Worm (Caenorhabditis elegans): ENCODE results near the gene C52E2.4.

The C52E2.4 gene

DNA sequence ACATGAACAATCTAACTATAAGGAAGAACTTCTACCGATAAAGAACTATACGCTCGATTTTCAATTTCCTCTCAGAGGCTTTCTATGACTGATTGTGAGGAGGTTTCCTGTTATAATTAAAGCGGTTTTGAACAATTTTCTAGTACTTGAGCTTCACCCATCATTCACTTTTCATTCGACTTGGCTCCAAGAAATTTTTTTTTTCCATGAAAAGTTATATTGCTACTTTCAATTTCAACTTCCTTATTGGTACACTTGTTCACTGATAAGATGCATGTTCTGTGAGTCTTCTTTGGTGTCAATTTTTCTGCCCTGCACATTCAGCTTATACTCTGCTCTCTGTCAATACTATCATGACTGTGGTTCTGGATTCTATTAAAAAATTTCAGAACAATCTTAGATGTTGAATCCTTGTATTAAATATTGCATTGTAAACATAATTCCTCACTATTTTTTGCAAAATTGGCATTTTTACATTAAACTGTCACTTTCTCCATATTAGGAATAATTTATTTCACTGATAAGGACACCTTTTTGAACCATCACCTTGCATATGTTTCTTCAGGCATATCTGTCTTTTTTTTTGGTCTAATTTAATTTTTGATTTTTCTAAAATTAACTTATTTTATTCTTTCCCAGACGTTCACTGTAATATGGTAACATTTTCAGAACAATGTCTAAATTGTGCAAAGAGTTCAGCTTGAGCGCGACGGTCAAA lies 28.1 kb downstream of the C52E2.4 start, which contains the start of gene math-10:
Gene math-10 (plus strand): TSS at position 668 of the 718 bp plus-strand sequence.
- no peak for TF ChIP-seq ceh-43 (GFP tag; optimal IDR thresholded peaks at IDR 0.05)
- TF ChIP-seq ham-2 (GFP tag; optimal IDR thresholded peaks at IDR 0.05), result no peak
- TF ChIP-seq sptf-1 (tag; optimal IDR thresholded peaks at IDR 0.05), result no peak
- no peak for TF ChIP-seq ztf-11 (tag; optimal IDR thresholded peaks at IDR 0.05)
- no peak for TF ChIP-seq sem-2 (GFP tag; optimal IDR thresholded peaks at IDR 0.05)
- TF ChIP-seq flh-1 (GFP tag; optimal IDR thresholded peaks at IDR 0.05), result no peak

DNA sequence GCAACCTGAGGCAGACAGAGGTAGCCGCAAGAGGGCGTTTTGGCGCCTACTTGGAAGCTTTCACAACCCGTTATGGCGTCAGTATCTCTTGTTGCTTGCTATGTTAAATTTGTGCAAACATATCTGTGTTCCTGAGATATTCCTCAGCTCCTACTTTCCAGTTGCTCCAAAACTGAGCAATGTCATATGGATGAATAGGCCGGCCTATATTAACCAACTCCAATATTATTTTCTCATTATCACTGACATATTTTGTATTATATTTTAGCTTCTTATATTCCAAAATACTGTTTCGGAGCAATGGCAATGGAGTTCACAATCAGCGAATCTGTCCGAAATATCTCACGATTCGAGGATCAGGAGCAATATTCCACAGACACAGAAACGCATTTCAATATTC lies 32.7 kb downstream of the C52E2.4 start, which contains the start of gene math-13:
Gene math-13 (plus strand): TSS at position 301 of the 400 bp plus-strand sequence.
- no peak for TF ChIP-seq pha-4 (tag; optimal IDR thresholded peaks at IDR 0.05)
- TF ChIP-seq hlh-1 (tag; optimal IDR thresholded peaks at IDR 0.05), result no peak

DNA sequence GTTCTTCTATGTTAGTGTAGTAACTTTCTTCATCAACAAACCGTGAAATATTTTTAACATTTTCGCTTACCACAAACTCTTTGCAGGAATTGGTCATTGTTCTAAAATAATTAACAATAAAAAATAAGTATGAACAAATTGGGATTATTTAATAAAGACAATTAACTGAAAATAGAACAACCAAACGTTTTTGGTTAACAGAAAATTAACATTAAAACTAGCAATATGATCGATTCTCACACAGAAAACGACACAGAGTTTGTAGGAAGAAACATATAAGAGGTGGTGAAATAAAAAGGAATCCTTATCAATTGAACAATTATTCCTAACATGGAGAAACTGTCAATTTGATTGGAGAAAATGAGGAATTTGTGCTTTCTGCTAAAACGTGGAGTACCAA lies 35.7 kb downstream of the C52E2.4 start, which contains the start of gene math-16:
Gene math-16 (minus strand): TSS at position 101 of the 400 bp plus-strand sequence.
- no peak for TF ChIP-seq M03D4.4 (tag; optimal IDR thresholded peaks at IDR 0.05)

DNA sequence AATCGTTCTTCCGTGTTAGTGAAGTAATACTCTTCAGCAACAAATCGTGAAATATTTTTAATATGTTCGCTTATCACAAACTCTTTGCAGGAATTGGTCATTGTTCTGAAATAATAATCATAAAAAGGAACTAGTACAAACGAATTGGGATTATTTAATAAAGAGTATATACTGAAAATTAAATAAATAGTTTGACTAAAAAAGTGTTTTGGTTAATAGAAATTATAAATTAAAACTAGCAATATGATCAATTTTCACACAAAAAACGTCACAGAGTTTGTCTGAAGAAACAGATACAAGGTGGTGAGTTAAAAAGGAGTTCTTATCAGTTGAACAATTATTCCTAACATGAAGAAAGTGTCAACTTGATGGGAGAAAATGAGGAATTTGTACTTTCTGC lies 39.8 kb downstream of the C52E2.4 start, which contains the start of gene math-5:
Gene math-5 (minus strand): TSS at position 101 of the 400 bp plus-strand sequence.
- no peak for TF ChIP-seq lsy-2 (tag; optimal IDR thresholded peaks at IDR 0.05)
- TF ChIP-seq elt-1 (tag; optimal IDR thresholded peaks at IDR 0.05; ENCODE audit: borderline replicate concordance, insufficient read depth), result no peak
- no peak for TF ChIP-seq hlh-1 (tag; optimal IDR thresholded peaks at IDR 0.05)
- TF ChIP-seq mls-2 (tag; optimal IDR thresholded peaks at IDR 0.05), result no peak
- TF ChIP-seq tbx-8 (GFP tag; optimal IDR thresholded peaks at IDR 0.05), result no peak
- TF ChIP-seq sem-2 (GFP tag; optimal IDR thresholded peaks at IDR 0.05), result no peak
- no peak for TF ChIP-seq mep-1 (tag; optimal IDR thresholded peaks at IDR 0.05)
- no peak for TF ChIP-seq unc-39 (tag; optimal IDR thresholded peaks at IDR 0.05)
- no peak for TF ChIP-seq sptf-1 (tag; optimal IDR thresholded peaks at IDR 0.05)
- TF ChIP-seq ceh-43 (GFP tag; optimal IDR thresholded peaks at IDR 0.05), result no peak
- no peak for TF ChIP-seq cnd-1 (tag; optimal IDR thresholded peaks at IDR 0.05)
- no peak for TF ChIP-seq nhr-28 (tag; optimal IDR thresholded peaks at IDR 0.05)
- no peak for TF ChIP-seq nhr-12 (tag; optimal IDR thresholded peaks at IDR 0.05)
- TF ChIP-seq ceh-39 (tag; optimal IDR thresholded peaks at IDR 0.05), result no peak
- no peak for TF ChIP-seq zip-8 (tag; optimal IDR thresholded peaks at IDR 0.05)
- no peak for TF ChIP-seq M03D4.4 (tag; optimal IDR thresholded peaks at IDR 0.05)
- no peak for TF ChIP-seq lin-13 (tag; optimal IDR thresholded peaks at IDR 0.05)

DNA sequence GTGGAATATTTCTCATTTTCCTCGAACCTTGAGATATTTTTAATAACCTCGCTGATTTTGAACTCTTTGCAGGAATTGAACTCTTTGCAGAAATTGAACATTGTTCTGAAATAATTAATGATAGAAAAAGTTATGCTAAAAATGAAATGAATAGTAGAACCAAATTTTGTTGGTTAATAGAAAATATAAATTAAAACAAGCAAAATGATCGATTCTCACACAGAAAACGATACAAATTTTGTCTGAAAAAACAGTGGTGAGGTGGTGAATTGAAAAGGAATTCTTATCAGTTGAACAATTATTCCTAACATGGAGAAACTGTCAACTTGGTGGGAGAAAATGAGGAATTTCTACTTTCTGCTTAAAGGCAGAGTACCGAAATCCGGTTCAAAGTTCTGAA lies 41.7 kb downstream of the C52E2.4 start, which contains the start of gene math-6:
Gene math-6 (minus strand): TSS at position 101 of the 400 bp plus-strand sequence.
- TF ChIP-seq unc-120 (tag; optimal IDR thresholded peaks at IDR 0.05; ENCODE audit: poor library complexity, severe bottlenecking), result no peak
- no peak for TF ChIP-seq ztf-11 (tag; optimal IDR thresholded peaks at IDR 0.05)
- TF ChIP-seq ceh-39 (tag; optimal IDR thresholded peaks at IDR 0.05), result no peak
- TF ChIP-seq hlh-1 (tag; optimal IDR thresholded peaks at IDR 0.05), result no peak
- TF ChIP-seq flh-1 (GFP tag; optimal IDR thresholded peaks at IDR 0.05), result no peak
- TF ChIP-seq ham-2 (GFP tag; optimal IDR thresholded peaks at IDR 0.05), result no peak
- no peak for TF ChIP-seq zip-8 (tag; optimal IDR thresholded peaks at IDR 0.05)
- TF ChIP-seq lin-32 (GFP tag; optimal IDR thresholded peaks at IDR 0.05), result no peak

DNA sequence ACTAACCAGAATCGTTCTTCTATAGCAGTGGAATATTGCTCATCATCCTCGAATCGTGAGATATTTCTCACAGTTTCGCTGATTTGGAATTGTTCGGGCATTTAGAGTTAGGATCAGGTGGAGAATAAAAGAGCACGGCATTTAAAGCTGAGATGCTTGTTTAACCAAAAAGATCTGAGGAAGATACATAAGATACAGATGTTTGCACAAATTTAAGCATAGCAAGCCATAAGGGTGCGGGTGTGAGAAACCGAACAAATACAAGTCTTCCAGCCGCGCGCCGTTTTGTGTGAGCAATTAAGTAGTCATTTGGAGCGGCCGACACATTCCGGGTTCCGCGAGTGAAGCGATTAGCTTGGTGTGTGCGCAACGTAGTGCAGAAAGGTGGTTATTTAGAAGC lies 43.4 kb downstream of the C52E2.4 start, which contains the start of gene math-7:
Gene math-7 (minus strand): TSS at position 101 of the 400 bp plus-strand sequence.
- TF ChIP-seq blmp-1 (tag; optimal IDR thresholded peaks at IDR 0.05), result no peak
- no peak for TF ChIP-seq lin-32 (GFP tag; optimal IDR thresholded peaks at IDR 0.05)
- TF ChIP-seq mab-5 (tag; optimal IDR thresholded peaks at IDR 0.05), result no peak
- no peak for TF ChIP-seq ceh-83 (GFP tag; optimal IDR thresholded peaks at IDR 0.05)

DNA sequence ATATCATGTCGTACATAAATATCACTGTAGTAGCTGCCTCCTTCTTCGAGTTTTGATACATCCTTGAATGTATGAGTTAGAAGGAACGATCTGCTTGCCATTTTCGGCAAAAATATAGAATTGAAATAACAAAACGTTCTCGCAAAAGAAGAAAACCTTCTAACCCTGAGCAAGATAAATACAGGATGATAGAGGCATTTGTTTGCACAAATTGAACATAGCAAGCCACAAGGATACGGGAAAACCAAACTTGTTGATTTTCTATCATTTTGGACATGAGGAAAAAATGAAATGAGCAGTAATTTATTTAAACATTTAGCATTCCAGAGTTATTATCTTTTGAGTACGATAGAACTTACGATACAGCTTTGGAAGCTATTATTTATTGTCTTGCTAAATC lies 46.1 kb downstream of the C52E2.4 start, which contains the start of gene math-8:
Gene math-8 (minus strand): TSS at position 101 of the 400 bp plus-strand sequence.
- TF ChIP-seq M03D4.4 (tag; optimal IDR thresholded peaks at IDR 0.05), result no peak
- no peak for TF ChIP-seq hlh-1 (tag; optimal IDR thresholded peaks at IDR 0.05)
- no peak for TF ChIP-seq ceh-83 (GFP tag; optimal IDR thresholded peaks at IDR 0.05)
- no peak for TF ChIP-seq elt-1 (tag; optimal IDR thresholded peaks at IDR 0.05; ENCODE audit: borderline replicate concordance, insufficient read depth)
- TF ChIP-seq snpc-4 (tag; optimal IDR thresholded peaks at IDR 0.05), result no peak
- TF ChIP-seq lin-32 (GFP tag; optimal IDR thresholded peaks at IDR 0.05), result no peak
- no peak for TF ChIP-seq sptf-1 (tag; optimal IDR thresholded peaks at IDR 0.05)
- no peak for TF ChIP-seq mep-1 (tag; optimal IDR thresholded peaks at IDR 0.05)
- TF ChIP-seq tbx-8 (GFP tag; optimal IDR thresholded peaks at IDR 0.05), result no peak
- TF ChIP-seq ces-1 (GFP tag; optimal IDR thresholded peaks at IDR 0.05), result no peak
- no peak for TF ChIP-seq bed-3 (GFP tag; optimal IDR thresholded peaks at IDR 0.05)
- TF ChIP-seq ham-2 (GFP tag; optimal IDR thresholded peaks at IDR 0.05), result no peak
- TF ChIP-seq unc-120 (tag; optimal IDR thresholded peaks at IDR 0.05; ENCODE audit: poor library complexity, severe bottlenecking), result no peak
- TF ChIP-seq unc-62 (GFP tag; optimal IDR thresholded peaks at IDR 0.05), result no peak
- TF ChIP-seq elt-3 (tag; optimal IDR thresholded peaks at IDR 0.05), result no peak
- no peak for TF ChIP-seq ztf-11 (tag; optimal IDR thresholded peaks at IDR 0.05)
- no peak for TF ChIP-seq nhr-76 (tag; optimal IDR thresholded peaks at IDR 0.05)
- no peak for TF ChIP-seq zip-8 (tag; optimal IDR thresholded peaks at IDR 0.05)
- TF ChIP-seq lin-13 (tag; optimal IDR thresholded peaks at IDR 0.05), result no peak
- no peak for TF ChIP-seq ceh-39 (tag; optimal IDR thresholded peaks at IDR 0.05)

All from whole organism, mixed stage, embryonic.